Fruit fly (Drosophila melanogaster) whole organism, adult: ENCODE results near the gene CG14856.
A peak's percentile ranks its signal among the peaks of the same experiment; 100 is the strongest.

Source experiments
- CG11617 ChIP-seq: fragments of 200-800 bp; sonication (Bioruptor generic); optimal IDR thresholded peaks from 2 replicates; lab custom pipeline; 2017; ENCODE audit warnings: mild to moderate bottlenecking, missing biosample characterization, missing genetic modification reagents, missing genetic modification characterization
- CG12768 ChIP-seq: fragments of 200-800 bp; sonication (Bioruptor generic); optimal IDR thresholded peaks from 2 replicates; lab custom pipeline; 2017; ENCODE audit warnings: missing biosample characterization, missing genetic modification characterization, mild to moderate bottlenecking, moderate library complexity, missing genetic modification reagents
- CG14711 ChIP-seq: fragments of 200-800 bp; sonication (Bioruptor generic); optimal IDR thresholded peaks from 2 replicates; lab custom pipeline; 2018; ENCODE audit warnings: missing biosample characterization, mild to moderate bottlenecking, missing genetic modification characterization, moderate library complexity
- CG1620 ChIP-seq: fragments of 200-800 bp; sonication (Bioruptor generic); optimal IDR thresholded peaks from 2 replicates; lab custom pipeline; 2016; ENCODE audit warnings: missing biosample characterization, missing genetic modification characterization
- CG33017 ChIP-seq: fragments of 200-800 bp; sonication (Bioruptor generic); optimal IDR thresholded peaks from 2 replicates; lab custom pipeline; 2018; ENCODE audit warnings: missing biosample characterization, mild to moderate bottlenecking, missing genetic modification characterization, moderate library complexity
- CG5204 ChIP-seq: fragments of 200-800 bp; sonication (Bioruptor generic); optimal IDR thresholded peaks from 2 replicates; lab custom pipeline; 2016; ENCODE audit warnings: missing biosample characterization, missing genetic modification characterization
- CG7045 ChIP-seq: fragments of 200-800 bp; sonication (Bioruptor generic); optimal IDR thresholded peaks from 2 replicates; lab custom pipeline; 2017; ENCODE audit warnings: missing biosample characterization, mild to moderate bottlenecking, missing genetic modification characterization
- CG7101 ChIP-seq: fragments of 200-800 bp; sonication (Bioruptor generic); optimal IDR thresholded peaks from 2 replicates; lab custom pipeline; 2018; ENCODE audit warnings: missing biosample characterization, mild to moderate bottlenecking, missing genetic modification characterization, moderate library complexity
- Clk ChIP-seq: fragments of 200-800 bp; sonication (Bioruptor generic); optimal IDR thresholded peaks from 2 replicates; lab custom pipeline; 2017; ENCODE audit warnings: missing biosample characterization, missing genetic modification characterization
- Crg-1 ChIP-seq: fragments of 200-800 bp; sonication (Bioruptor generic); optimal IDR thresholded peaks from 2 replicates; lab custom pipeline; 2016; ENCODE audit warnings: missing biosample characterization, missing genetic modification characterization
- Hr96 ChIP-seq: fragments of 200-800 bp; sonication (Bioruptor generic); optimal IDR thresholded peaks from 2 replicates; lab custom pipeline; 2016; ENCODE audit warnings: missing biosample characterization, missing genetic modification characterization
- Mnt ChIP-seq: fragments of 200-800 bp; sonication (Bioruptor generic); optimal IDR thresholded peaks from 2 replicates; lab custom pipeline; 2016; ENCODE audit warnings: missing biosample characterization, mild to moderate bottlenecking, missing genetic modification characterization
- bab1 ChIP-seq: fragments of 200-800 bp; sonication (Bioruptor generic); optimal IDR thresholded peaks from 3 replicates; lab custom pipeline; 2019; ENCODE audit warnings: missing biosample characterization, mild to moderate bottlenecking, missing genetic modification characterization, moderate library complexity
- cic ChIP-seq: fragments of 200-800 bp; sonication (Bioruptor generic); optimal IDR thresholded peaks from 2 replicates; lab custom pipeline; 2017; ENCODE audit warnings: missing biosample characterization, mild to moderate bottlenecking, missing genetic modification characterization, moderate library complexity
- cnc ChIP-seq, 2 experiments: fragments of >200 bp; optimal IDR thresholded peaks; 2 replicates each; lab custom pipeline; 2017
- kay ChIP-seq: fragments of 200-800 bp; sonication (Bioruptor generic); peaks from one replicate; lab custom pipeline; 2016; ENCODE audit warnings: missing biosample characterization, missing genetic modification characterization, borderline replicate concordance
- ovo ChIP-seq: fragments of 200-800 bp; sonication (Bioruptor generic); optimal IDR thresholded peaks from 2 replicates; lab custom pipeline; 2016; ENCODE audit warnings: missing biosample characterization, missing genetic modification characterization
- pad ChIP-seq: fragments of 200-800 bp; sonication (Bioruptor generic); optimal IDR thresholded peaks from 3 replicates; lab custom pipeline; 2017; ENCODE audit warnings: missing biosample characterization, missing genetic modification characterization, mild to moderate bottlenecking, moderate library complexity, missing genetic modification reagents
- tj ChIP-seq: fragments of 200-800 bp; sonication (Bioruptor generic); optimal IDR thresholded peaks from 3 replicates; lab custom pipeline; 2017; ENCODE audit warnings: missing biosample characterization, mild to moderate bottlenecking, missing genetic modification characterization, moderate library complexity
- toe ChIP-seq: fragments of 200-800 bp; sonication (Bioruptor generic); optimal IDR thresholded peaks from 2 replicates; lab custom pipeline; 2016; ENCODE audit warnings: missing biosample characterization, missing genetic modification characterization

CG14856 gene

DNA sequence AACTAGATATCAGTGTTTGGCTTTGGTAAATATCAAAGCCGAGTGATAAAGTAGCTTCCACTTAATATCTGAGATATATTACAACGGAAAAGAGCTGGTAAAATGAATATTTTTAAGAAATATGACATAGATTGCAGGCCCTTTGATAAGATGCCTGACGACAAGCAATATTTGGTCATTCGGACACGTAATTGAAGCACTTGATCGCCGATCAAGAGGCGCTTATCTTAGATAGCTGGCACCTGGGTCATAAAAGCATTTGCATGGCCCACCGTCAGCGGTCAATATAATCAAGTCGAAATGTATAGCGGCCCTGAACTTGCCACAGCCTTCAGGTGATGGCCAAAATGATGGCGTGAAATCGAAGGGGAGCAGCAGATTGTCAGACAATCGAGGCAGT, 11.9 kb downstream of the CG14856 start:
- TF ChIP-seq CG11617 (GFP tag; lab: Kevin White, UChicago) (no peak), Clk (GFP tag; lab: Kevin White, UChicago) (no peak), kay (GFP tag; lab: Kevin White, UChicago) (no peak), cic (GFP tag; lab: Kevin White, UChicago) (peak; percentile 52)

dm6 chr3R:14817721-14818215, 19.0 kb downstream of the CG14856 start:
- TF ChIP-seq CG5204: no peak
- TF ChIP-seq CG11617 (GFP tag; lab: Kevin White, UChicago): peak; percentile 7
- TF ChIP-seq toe (GFP tag; lab: Kevin White, UChicago): peak; percentile 48
- TF ChIP-seq CG7101 (tag; lab: Kevin White, UChicago): peak; percentile 24
- TF ChIP-seq bab1 (GFP tag; lab: Kevin White, UChicago): peak; percentile 50
- TF ChIP-seq kay (GFP tag; lab: Kevin White, UChicago): no peak
- peak; percentile 46 for TF ChIP-seq cic (GFP tag; lab: Kevin White, UChicago)
- no peak for TF ChIP-seq CG1620 (GFP tag; lab: Kevin White, UChicago)
- TF ChIP-seq CG12768: peak; percentile 54
- TF ChIP-seq tj (GFP tag; lab: Kevin White, UChicago): peak; percentile 81
- TF ChIP-seq Hr96 (GFP tag; lab: Kevin White, UChicago): peak; percentile 50
- peak; percentile 90 for TF ChIP-seq Mnt (GFP tag; lab: Kevin White, UChicago)
- TF ChIP-seq Crg-1 (GFP tag; lab: Kevin White, UChicago): peak; percentile 18

dm6 chr3R:14819711-14820153, 20.9 kb downstream of the CG14856 start:
- TF ChIP-seq Hr96 (GFP tag; lab: Kevin White, UChicago): no peak
- TF ChIP-seq Mnt (GFP tag; lab: Kevin White, UChicago): peak; percentile 22
- TF ChIP-seq CG7101 (tag; lab: Kevin White, UChicago): no peak
- TF ChIP-seq CG12768: no peak
- TF ChIP-seq bab1 (GFP tag; lab: Kevin White, UChicago): no peak
- TF ChIP-seq CG14711 (tag; lab: Kevin White, UChicago): no peak
- TF ChIP-seq tj (GFP tag; lab: Kevin White, UChicago): peak; percentile 21

dm6 chr3R:14821175-14821574, 22.4 kb downstream of the CG14856 start:
- TF ChIP-seq Mnt (GFP tag; lab: Kevin White, UChicago) (no peak), tj (GFP tag; lab: Kevin White, UChicago) (no peak), CG11617 (GFP tag; lab: Kevin White, UChicago) (no peak), bab1 (GFP tag; lab: Kevin White, UChicago) (no peak), cnc (optimal IDR thresholded peaks at IDR 0.05; lab: Kevin White, UChicago) (no peak), CG14711 (tag; lab: Kevin White, UChicago) (no peak), pad (GFP tag; lab: Kevin White, UChicago) (no peak), ovo (GFP tag; lab: Kevin White, UChicago) (no peak)

dm6 chr3R:14822954-14823353, 24.2 kb downstream of the CG14856 start:
- no peak for TF ChIP-seq bab1 (GFP tag; lab: Kevin White, UChicago)
- no peak for TF ChIP-seq cnc (optimal IDR thresholded peaks at IDR 0.05; lab: Kevin White, UChicago)
- no peak for TF ChIP-seq CG12768
- TF ChIP-seq cic (GFP tag; lab: Kevin White, UChicago): no peak
- no peak for TF ChIP-seq Clk (GFP tag; lab: Kevin White, UChicago)
- TF ChIP-seq Hr96 (GFP tag; lab: Kevin White, UChicago): no peak
- TF ChIP-seq ovo (GFP tag; lab: Kevin White, UChicago): no peak
- no peak for TF ChIP-seq CG1620 (GFP tag; lab: Kevin White, UChicago)
- TF ChIP-seq CG5204: no peak

- no peak for TF ChIP-seq Hr96 (GFP tag; lab: Kevin White, UChicago)
- TF ChIP-seq Mnt (GFP tag; lab: Kevin White, UChicago): no peak
- TF ChIP-seq ovo (GFP tag; lab: Kevin White, UChicago): no peak
- TF ChIP-seq CG7045 (GFP tag; lab: Kevin White, UChicago): no peak
- TF ChIP-seq pad (GFP tag; lab: Kevin White, UChicago): no peak
- TF ChIP-seq toe (GFP tag; lab: Kevin White, UChicago): no peak
- TF ChIP-seq CG12768: no peak
- TF ChIP-seq Crg-1 (GFP tag; lab: Kevin White, UChicago): no peak
Observed at dm6 chr3R:14830262-14830758, 31.5 kb downstream of the CG14856 start.

DNA sequence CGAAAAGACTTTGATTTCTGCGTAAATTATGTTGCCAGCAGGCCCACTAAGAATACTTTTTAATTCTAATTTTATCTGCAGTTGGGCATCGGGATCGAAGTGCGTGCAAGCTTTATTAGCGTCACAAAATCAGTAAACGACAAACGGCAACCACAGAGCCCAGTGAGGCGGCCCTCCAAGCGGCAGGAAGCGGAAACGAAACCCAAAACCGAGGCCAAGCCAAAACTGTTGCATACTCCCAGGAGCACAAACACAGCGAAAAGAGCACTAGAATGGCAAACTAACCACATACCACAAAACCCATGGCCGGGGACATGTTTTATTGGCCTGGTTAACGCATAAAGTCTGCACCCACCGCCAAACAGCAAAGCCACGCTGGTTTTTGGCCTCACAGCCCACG, 33.5 kb downstream of the CG14856 start:
- TF ChIP-seq CG12768: no peak
- no peak for TF ChIP-seq CG7045 (GFP tag; lab: Kevin White, UChicago)
- no peak for TF ChIP-seq kay (GFP tag; lab: Kevin White, UChicago)
- TF ChIP-seq Mnt (GFP tag; lab: Kevin White, UChicago): no peak
- no peak for TF ChIP-seq ovo (GFP tag; lab: Kevin White, UChicago)
- no peak for TF ChIP-seq bab1 (GFP tag; lab: Kevin White, UChicago)
- no peak for TF ChIP-seq CG5204
- TF ChIP-seq Crg-1 (GFP tag; lab: Kevin White, UChicago): no peak
- no peak for TF ChIP-seq Clk (GFP tag; lab: Kevin White, UChicago)
- TF ChIP-seq CG1620 (GFP tag; lab: Kevin White, UChicago): no peak
- no peak for TF ChIP-seq cnc (optimal IDR thresholded peaks at IDR 0.05; lab: Kevin White, UChicago)
- no peak for TF ChIP-seq tj (GFP tag; lab: Kevin White, UChicago)
- no peak for TF ChIP-seq CG14711 (tag; lab: Kevin White, UChicago)
- no peak for TF ChIP-seq CG33017
- TF ChIP-seq cic (GFP tag; lab: Kevin White, UChicago): no peak
- TF ChIP-seq pad (GFP tag; lab: Kevin White, UChicago): no peak
- no peak for TF ChIP-seq CG11617 (GFP tag; lab: Kevin White, UChicago)
